Worm (Caenorhabditis elegans) whole organism, L2 larva: ENCODE measurements around the gene srj-54.

Experiments
- C34F6.9 ChIP-seq: fragments of 150-350 bp; optimal IDR thresholded peaks from 2 replicates; lab custom pipeline; 2014; ENCODE audit warnings: missing biosample characterization, missing genetic modification characterization
- R02D3.7 ChIP-seq: fragments of 150-350 bp; optimal IDR thresholded peaks from 2 replicates; lab custom pipeline; 2014; ENCODE audit warnings: missing biosample characterization, missing genetic modification characterization
- Y55F3AM.14 ChIP-seq: fragments of 200-800 bp; sonication (Bioruptor generic); optimal IDR thresholded peaks from 2 replicates; lab custom pipeline; 2018; ENCODE audit warnings: mild to moderate bottlenecking, missing genetic modification characterization, missing compliant biosample characterization
- ZK546.5 ChIP-seq: sonication (generic microtip); optimal IDR thresholded peaks from 2 replicates; lab custom pipeline; 2017; ENCODE audit warnings: missing biosample characterization, missing genetic modification characterization
- alr-1 ChIP-seq: fragments of 150-350 bp; optimal IDR thresholded peaks from 2 replicates; lab custom pipeline; 2014; ENCODE audit warnings: missing biosample characterization, missing genetic modification characterization
- aly-2 ChIP-seq: fragments of 150-350 bp; optimal IDR thresholded peaks from 2 replicates; lab custom pipeline; 2014; ENCODE audit warnings: missing biosample characterization, missing genetic modification characterization
- blmp-1 ChIP-seq: sonication (generic microtip); optimal IDR thresholded peaks from 2 replicates; lab custom pipeline; 2017; ENCODE audit warnings: missing genetic modification characterization, mild to moderate bottlenecking, missing compliant biosample characterization, antibody characterized with exemption, moderate library complexity; ENCODE audit not compliant: insufficient read depth
- ceh-16 ChIP-seq: fragments of 150-350 bp; optimal IDR thresholded peaks from 2 replicates; lab custom pipeline; 2014; ENCODE audit warnings: missing biosample characterization, missing genetic modification characterization
- crh-2 ChIP-seq: sonication (generic microtip); optimal IDR thresholded peaks from 2 replicates; lab custom pipeline; 2017; ENCODE audit warnings: missing biosample characterization, missing genetic modification characterization
- dmd-4 ChIP-seq: sonication (generic microtip); optimal IDR thresholded peaks from 2 replicates; lab custom pipeline; 2017; ENCODE audit warnings: missing biosample characterization, missing genetic modification characterization
- egl-27 ChIP-seq: sonication (generic microtip); optimal IDR thresholded peaks from 3 replicates; lab custom pipeline; 2017; ENCODE audit warnings: missing biosample characterization, missing genetic modification reagents, missing genetic modification characterization
- elt-1 ChIP-seq: fragments of 150-350 bp; optimal IDR thresholded peaks from 2 replicates; lab custom pipeline; 2014; ENCODE audit warnings: missing biosample characterization, missing genetic modification characterization
- elt-3 ChIP-seq: sonication (generic microtip); optimal IDR thresholded peaks from 2 replicates; lab custom pipeline; 2017; ENCODE audit warnings: missing biosample characterization, missing genetic modification characterization
- fos-1 ChIP-seq: fragments of 150-350 bp; optimal IDR thresholded peaks from 2 replicates; lab custom pipeline; 2014; ENCODE audit warnings: missing biosample characterization, missing genetic modification characterization
- lin-11 ChIP-seq: fragments of 150-350 bp; sonication (generic microtip); optimal IDR thresholded peaks from 2 replicates; lab custom pipeline; 2014; ENCODE audit warnings: missing biosample characterization, missing genetic modification characterization, inconsistent platforms, mixed read lengths
- lin-13 ChIP-seq: fragments of 150-350 bp; optimal IDR thresholded peaks from 2 replicates; lab custom pipeline; 2014; ENCODE audit warnings: missing biosample characterization, missing genetic modification reagents, missing genetic modification characterization
- lin-39 ChIP-seq: fragments of 150-350 bp; optimal IDR thresholded peaks from 2 replicates; lab custom pipeline; 2014; ENCODE audit warnings: missing biosample characterization, missing genetic modification reagents, missing genetic modification characterization
- lsy-2 ChIP-seq, 2 experiments: fragments of 150-350 bp in 1 of 2; sonication (generic microtip) in 1 of 2; optimal IDR thresholded peaks; 2 replicates each; lab custom pipeline; 2014 to 2017; ENCODE audit warnings: missing biosample characterization in 2 of 2, missing genetic modification characterization in 2 of 2
- mab-5 ChIP-seq: fragments of 150-350 bp; optimal IDR thresholded peaks from 2 replicates; lab custom pipeline; 2014; ENCODE audit warnings: missing biosample characterization, missing genetic modification characterization
- mbf-1 ChIP-seq: sonication (generic microtip); optimal IDR thresholded peaks from 2 replicates; lab custom pipeline; 2017; ENCODE audit warnings: missing biosample characterization, missing genetic modification characterization
- nhr-10 ChIP-seq: sonication (generic microtip); optimal IDR thresholded peaks from 2 replicates; lab custom pipeline; 2017; ENCODE audit warnings: missing biosample characterization, missing genetic modification characterization
- nhr-11 ChIP-seq: fragments of 150-350 bp; optimal IDR thresholded peaks from 2 replicates; lab custom pipeline; 2014; ENCODE audit warnings: missing biosample characterization, missing genetic modification characterization
- nhr-129 ChIP-seq: fragments of 150-350 bp; optimal IDR thresholded peaks from 2 replicates; lab custom pipeline; 2014; ENCODE audit warnings: missing biosample characterization, missing genetic modification characterization
- nhr-21 ChIP-seq: fragments of 150-350 bp; optimal IDR thresholded peaks from 2 replicates; lab custom pipeline; 2014; ENCODE audit warnings: missing biosample characterization, missing genetic modification characterization
- nhr-23 ChIP-seq: fragments of 150-350 bp; optimal IDR thresholded peaks from 2 replicates; lab custom pipeline; 2014; ENCODE audit warnings: missing biosample characterization, missing genetic modification reagents, missing genetic modification characterization
- nhr-237 ChIP-seq: fragments of 150-350 bp; optimal IDR thresholded peaks from 2 replicates; lab custom pipeline; 2014; ENCODE audit warnings: missing biosample characterization, missing genetic modification characterization
- nhr-25 ChIP-seq: fragments of 150-350 bp; sonication (generic microtip); optimal IDR thresholded peaks from 3 replicates; lab custom pipeline; 2014; ENCODE audit warnings: missing biosample characterization, missing genetic modification characterization
- nhr-6 ChIP-seq: fragments of 150-350 bp; optimal IDR thresholded peaks from 2 replicates; lab custom pipeline; 2014; ENCODE audit warnings: missing biosample characterization, missing genetic modification characterization
- nhr-77 ChIP-seq: fragments of 150-350 bp; optimal IDR thresholded peaks from 2 replicates; lab custom pipeline; 2014; ENCODE audit warnings: missing biosample characterization, missing genetic modification characterization
- peb-1 ChIP-seq: fragments of 150-350 bp; optimal IDR thresholded peaks from 2 replicates; lab custom pipeline; 2014; ENCODE audit warnings: missing biosample characterization, missing genetic modification characterization
- skn-1 ChIP-seq: sonication (generic microtip); optimal IDR thresholded peaks from 2 replicates; lab custom pipeline; 2017; ENCODE audit warnings: missing biosample characterization, missing genetic modification characterization
- sma-9 ChIP-seq, 2 experiments: fragments of 150-350 bp in 1 of 2; sonication (generic microtip) in 1 of 2; optimal IDR thresholded peaks; 2 replicates each; lab custom pipeline; 2014 to 2016; ENCODE audit warnings: missing genetic modification characterization in 2 of 2, mild to moderate bottlenecking in 1 of 2, missing biosample characterization in 1 of 2, missing compliant biosample characterization in 1 of 2, missing genetic modification reagents in 1 of 2, moderate library complexity in 1 of 2
- unc-55 ChIP-seq: fragments of 150-350 bp; sonication (generic microtip); optimal IDR thresholded peaks from 3 replicates; lab custom pipeline; 2014; ENCODE audit warnings: missing biosample characterization, missing genetic modification reagents, missing genetic modification characterization
- ztf-11 ChIP-seq: sonication (generic microtip); optimal IDR thresholded peaks from 2 replicates; lab custom pipeline; 2017; ENCODE audit warnings: missing biosample characterization, missing genetic modification characterization
- ztf-4 ChIP-seq: fragments of 150-350 bp; optimal IDR thresholded peaks from 2 replicates; lab custom pipeline; 2014; ENCODE audit warnings: missing biosample characterization, missing genetic modification characterization

srj-54 gene

DNA sequence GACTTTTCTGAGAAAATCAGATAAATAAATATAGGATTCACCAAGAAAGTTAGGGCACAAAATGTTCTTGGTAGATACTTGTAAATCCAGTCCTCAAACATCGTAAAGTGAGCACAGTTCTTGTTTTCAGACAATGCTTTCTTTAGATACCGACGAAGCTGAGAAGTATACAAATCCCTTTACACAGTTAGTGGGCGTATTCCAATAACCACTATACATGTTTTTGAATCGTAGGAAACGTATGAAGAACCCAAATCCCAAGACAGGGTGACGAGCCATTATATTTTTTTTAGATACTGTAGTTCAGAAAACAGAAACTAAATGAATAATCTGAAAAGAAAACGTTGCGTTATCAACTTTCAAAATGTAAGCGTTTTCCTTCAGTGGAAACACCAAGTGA is 13.9 kb downstream of the srj-54 start, which contains the start of gene srj-44:
Gene srj-44, minus strand, starts transcription at position 101 of the 400 bp plus-strand sequence.
- TF ChIP-seq Y55F3AM.14 (GFP tag; lab: Kevin White, UChicago) = no peak
- no peak for TF ChIP-seq lin-39 (tag; lab: Kevin White, UChicago)
- TF ChIP-seq skn-1 (tag; lab: Kevin White, UChicago) = no peak
- no peak for TF ChIP-seq nhr-11 (tag; lab: Kevin White, UChicago)
- TF ChIP-seq ztf-4 (tag; lab: Kevin White, UChicago) = no peak
- TF ChIP-seq ZK546.5 = no peak
- TF ChIP-seq, all 48 proteins: peak for 0

DNA sequence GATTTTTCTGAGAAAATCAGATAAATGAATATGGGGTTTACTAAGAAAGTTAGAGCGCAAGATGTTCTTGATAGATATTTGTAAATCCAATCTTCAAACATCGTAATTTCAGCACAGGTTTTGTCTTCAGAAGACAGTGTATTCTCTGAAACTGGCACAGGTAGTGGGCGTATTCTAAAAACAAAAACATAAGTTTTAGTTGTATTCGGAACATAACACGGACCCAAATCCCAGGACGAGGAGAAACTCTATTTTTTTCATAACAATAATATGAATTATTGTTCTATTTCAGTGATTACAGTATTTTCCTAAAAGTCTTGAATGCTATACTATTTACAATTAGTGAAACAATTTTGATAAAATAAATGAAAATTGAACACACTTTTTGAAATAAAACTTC is 23.1 kb downstream of the srj-54 start, which contains the start of gene srj-45:
Gene srj-45, minus strand, starts transcription at position 101 of the 400 bp plus-strand sequence.
- TF ChIP-seq nhr-23 = no peak
- TF ChIP-seq ceh-16 (tag; lab: Kevin White, UChicago) = no peak
- TF ChIP-seq nhr-77 (tag; lab: Kevin White, UChicago) = no peak
- no peak for TF ChIP-seq nhr-21 (tag; lab: Kevin White, UChicago)
- no peak for TF ChIP-seq lin-13 (GFP tag; lab: Kevin White, UChicago)
- no peak for TF ChIP-seq ztf-11 (tag; lab: Kevin White, UChicago)
- TF ChIP-seq ztf-4 (tag; lab: Kevin White, UChicago) = no peak
- TF ChIP-seq C34F6.9 (tag; lab: Kevin White, UChicago) = no peak
- TF ChIP-seq alr-1 (tag; lab: Kevin White, UChicago) = no peak
- no peak for TF ChIP-seq unc-55 (GFP tag; lab: Kevin White, UChicago)
- no peak for TF ChIP-seq nhr-6 (tag; lab: Kevin White, UChicago)

DNA sequence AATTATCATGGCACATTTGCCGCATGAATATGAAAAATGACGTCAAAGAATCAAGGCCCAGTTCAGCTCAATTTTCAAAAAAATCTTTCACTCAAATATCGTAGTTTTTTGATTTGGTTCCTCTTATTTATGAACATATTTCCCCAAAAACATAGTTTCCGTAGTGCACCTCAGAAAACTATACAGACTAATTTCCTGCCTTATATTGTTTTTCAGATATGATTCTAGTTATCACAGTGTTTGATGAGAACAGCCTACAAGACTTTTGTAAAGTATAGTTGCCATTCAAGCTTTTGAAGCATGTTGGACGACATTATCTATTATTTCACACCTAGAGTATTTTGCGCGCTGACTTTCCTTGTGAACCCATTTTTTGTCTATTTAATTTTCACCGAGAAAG is 27.0 kb downstream of the srj-54 start, which contains the start of gene srj-50:
Gene srj-50, plus strand, starts transcription at position 301 of the 400 bp plus-strand sequence.
- TF ChIP-seq elt-1 (no peak), nhr-25 (tag; lab: Kevin White, UChicago) (no peak), mab-5 (tag; lab: Kevin White, UChicago) (no peak), nhr-6 (tag; lab: Kevin White, UChicago) (no peak)

DNA sequence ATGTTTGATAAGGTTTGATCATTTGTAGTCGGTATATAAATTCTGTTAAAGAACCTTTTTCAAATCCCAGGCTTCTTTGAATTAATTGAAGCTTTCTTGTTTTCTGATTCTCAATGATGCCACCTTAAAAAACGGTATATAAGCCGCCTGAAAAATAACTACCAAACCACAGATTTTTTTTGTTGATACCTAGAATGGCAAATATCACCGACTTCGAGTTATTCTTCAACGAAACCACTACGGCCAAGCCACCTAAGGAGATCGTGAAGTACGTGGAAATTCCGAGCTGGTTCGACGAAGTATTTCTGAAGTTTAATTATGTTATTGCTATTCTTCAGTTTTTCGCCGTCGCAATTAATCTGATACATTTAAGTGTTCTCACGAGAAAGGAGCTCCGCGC is 28.8 kb downstream of the srj-54 start, which contains the start of gene srw-2:
Gene srw-2, plus strand, starts transcription at position 62 of the 400 bp plus-strand sequence.
- TF ChIP-seq peb-1 (tag; lab: Kevin White, UChicago) (no peak), lin-39 (tag; lab: Kevin White, UChicago) (no peak), lin-13 (GFP tag; lab: Kevin White, UChicago) (no peak), R02D3.7 (tag; lab: Kevin White, UChicago) (no peak), sma-9 (GFP tag; optimal IDR thresholded peaks at IDR 0.05; lab: Kevin White, UChicago) (no peak), sma-9 (tag; optimal IDR thresholded peaks at IDR 0.05; lab: Kevin White, UChicago) (no peak), nhr-237 (tag; lab: Kevin White, UChicago) (no peak), fos-1 (tag; lab: Kevin White, UChicago) (no peak), blmp-1 (tag; lab: Kevin White, UChicago) (no peak), nhr-77 (tag; lab: Kevin White, UChicago) (no peak), nhr-129 (tag; lab: Kevin White, UChicago) (no peak), elt-3 (tag; lab: Kevin White, UChicago) (no peak), mbf-1 (tag; lab: Kevin White, UChicago) (no peak), nhr-10 (tag; lab: Kevin White, UChicago) (no peak), mab-5 (tag; lab: Kevin White, UChicago) (no peak), lsy-2 (tag; optimal IDR thresholded peaks at IDR 0.05; lab: Kevin White, UChicago) (no peak), ceh-16 (tag; lab: Kevin White, UChicago) (no peak), ztf-11 (tag; lab: Kevin White, UChicago) (no peak), lin-11 (tag; lab: Kevin White, UChicago) (no peak), aly-2 (tag; lab: Kevin White, UChicago) (no peak), unc-55 (GFP tag; lab: Kevin White, UChicago) (no peak)

DNA sequence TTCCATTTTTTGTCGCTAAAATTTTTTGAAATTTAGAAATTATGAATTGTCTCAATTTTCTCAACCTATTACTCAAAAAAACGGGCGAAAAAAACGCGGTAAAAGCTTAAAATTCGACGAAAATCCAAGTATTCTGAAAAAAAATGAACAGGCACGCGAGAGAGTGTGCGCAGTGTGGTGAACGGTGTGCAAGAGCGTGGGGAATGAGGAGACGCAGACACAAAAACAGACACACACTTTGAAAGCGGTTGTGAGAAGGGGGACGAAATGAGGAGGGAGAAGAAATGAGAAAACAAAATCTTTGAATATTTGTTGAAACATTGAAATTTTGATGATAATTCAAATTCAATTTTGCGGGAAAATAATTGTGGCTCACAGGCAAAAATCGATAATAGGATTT is 32.8 kb downstream of the srj-54 start, which contains the start of gene T03D3.5:
Gene T03D3.5, minus strand, starts transcription at position 21 of the 400 bp plus-strand sequence.
- TF ChIP-seq dmd-4 (tag; lab: Kevin White, UChicago) (no peak), elt-3 (tag; lab: Kevin White, UChicago) (no peak), crh-2 (no peak), alr-1 (tag; lab: Kevin White, UChicago) (no peak), ZK546.5 (no peak), egl-27 (no peak), C34F6.9 (tag; lab: Kevin White, UChicago) (no peak), nhr-129 (tag; lab: Kevin White, UChicago) (no peak), nhr-6 (tag; lab: Kevin White, UChicago) (no peak)
- TF ChIP-seq, all 48 proteins: peak for 0
